Worm (Caenorhabditis elegans): ENCODE measurements around the gene sre-54.
A peak's percentile ranks its signal among the peaks of the same experiment; 100 is the strongest.

The sre-54 gene

DNA sequence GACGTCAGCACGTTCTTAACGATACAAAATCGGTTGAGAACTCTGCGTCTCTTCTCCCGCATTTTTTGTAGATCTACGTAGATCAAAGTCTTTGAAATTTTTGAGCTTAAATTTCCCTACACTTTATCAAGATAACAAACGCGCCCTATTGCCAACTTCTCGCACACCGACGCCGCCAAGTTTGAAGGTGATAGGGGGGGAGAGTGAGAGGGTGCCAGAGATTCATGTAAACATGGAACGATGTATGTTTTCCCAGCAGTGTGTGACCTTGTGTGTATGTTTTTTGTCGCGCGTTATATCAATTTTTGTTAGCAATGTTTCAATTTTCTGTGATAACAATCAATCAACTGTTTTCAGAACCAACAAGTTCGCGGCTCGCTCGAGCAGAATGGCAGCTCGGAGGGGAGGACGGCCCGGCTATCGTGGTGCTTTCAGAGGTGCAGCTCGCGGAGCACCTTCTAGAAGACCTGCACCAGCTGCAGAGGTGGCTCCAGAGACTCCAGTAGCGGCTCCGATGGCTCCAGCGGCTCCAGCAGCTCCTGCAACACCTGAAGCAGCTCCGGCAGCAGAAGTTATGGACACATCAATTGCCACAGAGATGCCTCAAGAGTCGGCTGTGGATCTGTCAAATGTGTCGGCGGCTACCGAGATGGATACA, 9.0 kb downstream of the sre-54 start:
- TF ChIP-seq zfh-2 (GFP tag; conservative IDR thresholded peaks at IDR 0.05) (peak; percentile 93), egrh-3 (GFP tag; IDR thresholded peaks at IDR 0.05) (peak; percentile 95), mcd-1 (GFP tag; IDR thresholded peaks at IDR 0.05) (peak; percentile 25; the same call in 1 of the 2 replicates), ceh-40 (GFP tag; IDR thresholded peaks at IDR 0.05) (no peak), lin-26 (GFP tag; IDR thresholded peaks at IDR 0.05) (no peak), B0336.3 (GFP tag; IDR thresholded peaks at IDR 0.05) (no peak)

ce11 chrII:12342928-12343327, 10.2 kb downstream of the sre-54 start:
- TF ChIP-seq zfh-2 (GFP tag; conservative IDR thresholded peaks at IDR 0.05) (peak; percentile 74), pbrm-1 (GFP tag; IDR thresholded peaks at IDR 0.05) (0 out of 2 replicates have a peak, but pooled peaks have one; percentile 22), ceh-40 (GFP tag; IDR thresholded peaks at IDR 0.05) (no peak), egrh-3 (GFP tag; IDR thresholded peaks at IDR 0.05) (peak; percentile 67; the same call in 1 of the 2 replicates), ztf-28 (GFP tag; IDR thresholded peaks at IDR 0.05) (0 out of 2 replicates have a peak, but pooled peaks have one; percentile 2), lin-26 (GFP tag; IDR thresholded peaks at IDR 0.05) (no peak)

- TF ChIP-seq fkh-3 (tag; optimal IDR thresholded peaks at IDR 0.05) (no peak), let-607 (tag; optimal IDR thresholded peaks at IDR 0.05) (no peak), D2030.7 (GFP tag; IDR thresholded peaks at IDR 0.05) (no peak), efl-1 (GFP tag; optimal IDR thresholded peaks at IDR 0.05) (no peak), ceh-79 (tag; optimal IDR thresholded peaks at IDR 0.05) (no peak), Y53F4B.3 (GFP tag; IDR thresholded peaks at IDR 0.05) (no peak), ceh-27 (GFP tag; optimal IDR thresholded peaks at IDR 0.05) (no peak), mes-4 (tag; optimal IDR thresholded peaks at IDR 0.05) (no peak), F57A8.1 (GFP tag; optimal IDR thresholded peaks at IDR 0.05) (no peak), Y67H2A.10 (GFP tag; conservative IDR thresholded peaks at IDR 0.05) (no peak), nfya-2 (GFP tag; IDR thresholded peaks at IDR 0.05) (no peak), madf-3 (GFP tag; IDR thresholded peaks at IDR 0.05) (no peak), ama-1 (optimal IDR thresholded peaks at IDR 0.05) (no peak), ama-1 (GFP tag; optimal IDR thresholded peaks at IDR 0.05) (no peak)
Measured at ce11 chrII:12343710-12344109, 11.0 kb downstream of the sre-54 start.

ce11 chrII:12344787-12345186, 12.1 kb downstream of the sre-54 start, which contains the start of gene C44C11.6:
C44C11.6 (plus strand) TSS chrII:12344809.
- TF ChIP-seq F52B5.7 (tag; optimal IDR thresholded peaks at IDR 0.05) (peak; percentile 64), nhr-120 (GFP tag; IDR thresholded peaks at IDR 0.05) (0 out of 2 replicates have a peak, but pooled peaks have one; percentile 24), nhr-27 (tag; optimal IDR thresholded peaks at IDR 0.05) (peak; percentile 6), F22D6.2 (tag; optimal IDR thresholded peaks at IDR 0.05) (no peak), C06A6.2 (GFP tag; conservative IDR thresholded peaks at IDR 0.05) (no peak), zfh-2 (GFP tag; conservative IDR thresholded peaks at IDR 0.05) (peak; percentile 83), Y53G8AR.9 (GFP tag; conservative IDR thresholded peaks at IDR 0.05) (no peak), egrh-3 (GFP tag; IDR thresholded peaks at IDR 0.05) (no peak), him-1 (tag; optimal IDR thresholded peaks at IDR 0.05) (peak; percentile 18), dox-1 (GFP tag; IDR thresholded peaks at IDR 0.05) (0 out of 2 replicates have a peak, but pooled peaks have one; percentile 30), cebp-1 (GFP tag; IDR thresholded peaks at IDR 0.05) (no peak), cebp-1 (tag; optimal IDR thresholded peaks at IDR 0.05) (peak; percentile 12), rpc-1 (optimal IDR thresholded peaks at IDR 0.05) (no peak), rpc-1 (tag; optimal IDR thresholded peaks at IDR 0.05) (peak; percentile 48), lag-1 (GFP tag; IDR thresholded peaks at IDR 0.05) (0 out of 2 replicates have a peak, but pooled peaks have one; percentile 53), lin-26 (GFP tag; IDR thresholded peaks at IDR 0.05) (0 out of 2 replicates have a peak, but pooled peaks have one; percentile 53), F33H1.4 (GFP tag; IDR thresholded peaks at IDR 0.05) (0 out of 2 replicates have a peak, but pooled peaks have one; percentile 16), nhr-80 (tag; optimal IDR thresholded peaks at IDR 0.05) (no peak), tbp1 (GFP tag; optimal IDR thresholded peaks at IDR 0.05) (peak; percentile 17), K11D2.4 (GFP tag; IDR thresholded peaks at IDR 0.05) (peak; percentile 15; the same call in 1 of the 2 replicates), atf-7 (tag; optimal IDR thresholded peaks at IDR 0.05) (peak; percentile 32), chd-7 (tag; optimal IDR thresholded peaks at IDR 0.05) (peak; percentile 4), hsf-1 (GFP tag; IDR thresholded peaks at IDR 0.05) (0 out of 2 replicates have a peak, but pooled peaks have one; percentile 24), F37B4.10 (GFP tag; IDR thresholded peaks at IDR 0.05) (0 out of 2 replicates have a peak, but pooled peaks have one; percentile 33), F23B12.7 (tag; optimal IDR thresholded peaks at IDR 0.05; ENCODE audit: insufficient read depth) (no peak), mcd-1 (GFP tag; IDR thresholded peaks at IDR 0.05) (peak; percentile 34)
